Worm (Caenorhabditis elegans) whole organism, midembryonic: ENCODE results near the gene skr-18.

Source experiments
- T22C8.4 ChIP-seq: fragments of 200-800 bp; sonication (Bioruptor generic); IDR thresholded peaks from 2 replicates; pipeline ENCODE4 v1.3.6; 2022; ENCODE audit warnings: missing genetic modification characterization, missing compliant biosample characterization
- flt-1 ChIP-seq: fragments of 200-800 bp; sonication (Bioruptor generic); IDR thresholded peaks from 2 replicates; pipeline ENCODE4 v1.3.6; 2022; ENCODE audit warnings: missing genetic modification characterization, missing compliant biosample characterization
- klf-2 ChIP-seq: fragments of 200-800 bp; sonication (Bioruptor generic); conservative IDR thresholded peaks from 2 replicates; pipeline ENCODE4 v1.3.6; 2022; ENCODE audit warnings: missing genetic modification reagents, missing genetic modification characterization, missing compliant biosample characterization
- med-1 ChIP-seq: sonication (generic microtip); optimal IDR thresholded peaks from 2 replicates; lab custom pipeline; 2017; ENCODE audit warnings: missing genetic modification characterization, mild to moderate bottlenecking, missing compliant biosample characterization, antibody characterized with exemption, missing genetic modification reagents; ENCODE audit not compliant: insufficient read depth
- ref-1 ChIP-seq: fragments of 200-800 bp; sonication (Bioruptor generic); conservative IDR thresholded peaks from 2 replicates; pipeline ENCODE4 v1.3.6; 2022; ENCODE audit warnings: missing genetic modification reagents, missing genetic modification characterization, missing compliant biosample characterization
- tab-1 ChIP-seq: fragments of 200-800 bp; sonication (Bioruptor generic); IDR thresholded peaks from 2 replicates; pipeline ENCODE4 v1.3.6; 2022; ENCODE audit warnings: missing genetic modification characterization, missing compliant biosample characterization
- ztf-23 ChIP-seq: fragments of 200-800 bp; sonication (Bioruptor generic); IDR thresholded peaks from 2 replicates; pipeline ENCODE4 v1.3.6; 2022; ENCODE audit warnings: missing genetic modification reagents, missing genetic modification characterization, missing compliant biosample characterization
- ztf-29 ChIP-seq: fragments of 200-800 bp; sonication (Bioruptor generic); IDR thresholded peaks from 2 replicates; pipeline ENCODE4 v1.3.6; 2022; ENCODE audit warnings: missing genetic modification reagents, missing genetic modification characterization, missing compliant biosample characterization

DNA sequence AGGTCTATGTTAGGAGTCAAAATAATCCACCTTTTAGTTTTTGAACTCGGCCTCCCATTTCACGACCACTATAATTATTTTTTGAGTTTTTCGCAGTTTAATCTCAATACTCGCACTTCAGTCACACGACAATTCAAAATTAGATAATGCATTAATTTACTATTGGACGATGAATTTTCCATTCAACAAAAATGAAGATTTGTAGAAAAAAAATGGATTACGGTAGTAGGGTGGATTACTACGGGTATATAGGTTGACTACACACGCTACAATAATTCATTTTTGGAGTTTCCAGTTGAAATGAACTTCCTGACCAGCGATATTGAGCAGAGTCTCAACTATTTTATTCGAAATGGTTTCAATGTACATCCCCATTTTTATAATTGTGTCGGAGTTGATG, 38.8 kb downstream of the skr-18 start, which contains the start of gene srt-23:
- TF ChIP-seq flt-1 (GFP tag; lab: Robert Waterston, UW) (no peak), T22C8.4 (GFP tag; lab: Robert Waterston, UW) (no peak), med-1 (GFP tag; lab: Kevin White, UChicago) (no peak), tab-1 (GFP tag; lab: Robert Waterston, UW) (no peak), ztf-23 (GFP tag; lab: Robert Waterston, UW) (no peak), ref-1 (no peak), ztf-29 (GFP tag; lab: Robert Waterston, UW) (no peak), klf-2 (no peak)
